Fruit fly (Drosophila melanogaster) whole organism: ENCODE data around the gene Gad1.

Source experiments
- EcR ChIP-seq, 2 experiments: fragments of >200 bp; optimal IDR thresholded peaks; 2 replicates each; lab custom pipeline; 2017; ENCODE audit warnings: missing biosample characterization in 2 of 2, missing genetic modification characterization in 2 of 2, missing genetic modification reagents in 2 of 2
- psq ChIP-seq: fragments of >200 bp; optimal IDR thresholded peaks from 2 replicates; lab custom pipeline; 2017

DNA sequence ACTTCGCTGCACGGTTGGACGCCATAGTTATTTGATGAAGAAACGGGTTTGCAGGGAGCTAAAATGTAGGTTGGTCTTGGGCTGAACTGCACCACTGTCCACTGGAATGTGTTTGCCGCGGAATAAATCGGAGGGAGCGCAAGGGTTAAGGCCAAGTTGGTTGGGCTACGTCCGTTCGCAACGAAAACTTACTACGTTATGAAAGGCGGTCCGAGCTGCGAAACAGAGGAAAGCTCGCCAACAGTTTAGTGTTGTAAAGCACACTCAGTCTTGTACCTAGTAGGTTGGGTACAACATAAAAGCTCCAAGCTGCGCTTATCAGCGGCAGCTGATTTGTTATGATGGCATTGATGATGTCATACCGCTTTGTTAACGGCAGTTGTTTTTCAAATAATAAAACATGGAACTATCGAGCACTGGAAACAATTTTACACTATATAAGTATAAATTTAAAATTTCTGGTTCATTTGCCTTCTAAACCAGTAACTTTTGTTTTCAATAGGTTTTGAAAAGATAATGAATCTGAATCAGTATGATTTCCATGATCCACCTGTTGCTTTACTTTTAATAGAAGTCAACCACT, 33.7 kb upstream of the Gad1 start, which contains the start of gene Chd64:
- TF ChIP-seq psq (lab: Kevin White, UChicago) (no peak), EcR (GFP tag; optimal IDR thresholded peaks at IDR 0.05; lab: Kevin White, UChicago) (no peak)
